Worm (Caenorhabditis elegans): ENCODE measurements around the gene tag-273.

Gene tag-273

DNA sequence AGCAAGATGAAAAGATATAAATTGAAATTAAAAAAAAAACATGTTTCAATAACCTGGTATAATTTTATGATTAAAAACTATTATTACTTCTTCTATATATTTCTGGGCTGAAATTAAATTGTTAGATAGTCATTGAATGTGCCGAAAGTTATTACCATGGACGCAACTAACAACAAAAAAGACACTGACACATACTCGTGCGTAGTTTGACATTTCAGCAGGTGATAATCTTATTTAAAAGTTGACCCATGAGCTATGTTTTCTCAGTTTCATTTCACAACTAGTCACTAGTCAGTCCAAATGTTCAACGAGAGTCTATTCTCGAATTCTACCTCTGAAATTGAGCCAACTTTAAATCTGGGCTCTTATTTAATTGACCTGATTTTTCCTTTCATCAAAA is 23.8 kb upstream of the tag-273 start, which contains the start of gene T27E7.3:
Gene T27E7.3, plus strand, starts transcription at position 301 of the 400 bp plus-strand sequence.
- TF ChIP-seq tbx-11 (GFP tag; IDR thresholded peaks at IDR 0.05) (no peak), hmbx-1 (tag; optimal IDR thresholded peaks at IDR 0.05) (no peak), pes-1 (GFP tag; IDR thresholded peaks at IDR 0.05) (no peak), scrt-1 (GFP tag; IDR thresholded peaks at IDR 0.05) (no peak), hmg-4 (GFP tag; optimal IDR thresholded peaks at IDR 0.05) (no peak), F13C5.2 (tag; optimal IDR thresholded peaks at IDR 0.05) (no peak), tra-4 (tag; optimal IDR thresholded peaks at IDR 0.05) (no peak), tbx-37 (GFP tag; conservative IDR thresholded peaks at IDR 0.05) (no peak), flt-1 (GFP tag; IDR thresholded peaks at IDR 0.05) (no peak), sea-1 (GFP tag; conservative IDR thresholded peaks at IDR 0.05) (no peak), hnd-1 (tag; optimal IDR thresholded peaks at IDR 0.05) (no peak), B0310.2 (tag; optimal IDR thresholded peaks at IDR 0.05) (no peak), ceh-13 (GFP tag; optimal IDR thresholded peaks at IDR 0.05) (no peak)

DNA sequence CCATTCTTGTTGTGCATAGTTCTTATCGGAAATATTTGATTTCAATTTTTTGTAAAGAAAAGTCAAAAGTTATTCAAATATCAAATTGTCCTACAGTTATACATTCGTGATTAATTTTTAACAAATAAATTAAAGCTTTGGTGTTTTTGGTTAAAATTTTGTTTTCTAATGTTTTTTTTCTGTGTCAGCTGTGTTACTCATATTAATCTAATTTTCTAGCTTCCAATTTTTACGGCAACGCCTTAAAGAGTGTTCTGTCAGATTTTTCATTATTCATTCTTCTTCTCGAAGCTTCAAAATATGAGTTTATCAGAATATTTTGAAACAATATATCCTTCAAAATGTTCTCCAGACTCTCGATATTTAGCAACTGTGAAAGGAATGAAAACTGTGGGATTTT is 18.6 kb upstream of the tag-273 start, which contains the start of gene srh-63:
Gene srh-63, plus strand, starts transcription at position 301 of the 400 bp plus-strand sequence.
- no peak for TF ChIP-seq flt-1 (GFP tag; IDR thresholded peaks at IDR 0.05)
- no peak for TF ChIP-seq F13C5.2 (tag; optimal IDR thresholded peaks at IDR 0.05)
- TF ChIP-seq ama-1 (optimal IDR thresholded peaks at IDR 0.05) = no peak
- no peak for TF ChIP-seq B0310.2 (tag; optimal IDR thresholded peaks at IDR 0.05)
- TF ChIP-seq ceh-13 (GFP tag; optimal IDR thresholded peaks at IDR 0.05) = no peak
- TF ChIP-seq pes-1 (GFP tag; IDR thresholded peaks at IDR 0.05) = no peak
- TF ChIP-seq hmg-4 (GFP tag; optimal IDR thresholded peaks at IDR 0.05) = no peak
- no peak for TF ChIP-seq scrt-1 (GFP tag; IDR thresholded peaks at IDR 0.05)
- TF ChIP-seq ceh-36 (tag; optimal IDR thresholded peaks at IDR 0.05) = no peak
- TF ChIP-seq ets-7 (tag; optimal IDR thresholded peaks at IDR 0.05) = no peak
- TF ChIP-seq hnd-1 (tag; optimal IDR thresholded peaks at IDR 0.05) = no peak
- no peak for TF ChIP-seq aly-1 (tag; optimal IDR thresholded peaks at IDR 0.05)
- TF ChIP-seq hmbx-1 (tag; optimal IDR thresholded peaks at IDR 0.05) = no peak
- no peak for TF ChIP-seq tra-4 (tag; optimal IDR thresholded peaks at IDR 0.05)
- TF ChIP-seq sea-1 (GFP tag; conservative IDR thresholded peaks at IDR 0.05) = no peak
- TF ChIP-seq tbx-11 (GFP tag; IDR thresholded peaks at IDR 0.05) = no peak
- TF ChIP-seq tbx-37 (GFP tag; conservative IDR thresholded peaks at IDR 0.05) = no peak

DNA sequence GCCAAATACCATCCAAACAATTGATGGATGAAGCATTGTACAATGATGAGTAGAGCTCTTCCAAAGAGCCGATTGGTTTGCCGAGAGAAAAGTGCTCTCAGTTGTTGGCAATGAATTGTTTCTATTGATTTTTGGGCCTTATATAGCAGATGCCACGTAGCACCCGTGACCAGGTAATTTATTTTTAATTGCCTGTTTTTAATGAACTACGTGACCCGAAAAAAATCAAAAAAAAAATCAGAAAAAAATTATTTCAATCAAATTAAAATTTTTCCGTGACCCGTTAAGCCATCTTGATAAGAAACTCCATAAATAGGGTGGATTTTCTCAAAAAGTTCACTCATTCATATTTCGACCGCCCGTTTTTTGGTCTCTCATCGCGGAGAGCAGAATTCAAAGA is 14.5 kb upstream of the tag-273 start, which contains the start of the genes Y57G11A.2 and T27E7.1:
Gene Y57G11A.2, minus strand, starts transcription at position 101 of the 400 bp plus-strand sequence.
Gene T27E7.1, plus strand, starts transcription at position 337 of the 400 bp plus-strand sequence.
- TF ChIP-seq ceh-36 (tag; optimal IDR thresholded peaks at IDR 0.05) (no peak), aly-1 (tag; optimal IDR thresholded peaks at IDR 0.05) (no peak), tra-4 (tag; optimal IDR thresholded peaks at IDR 0.05) (no peak), hnd-1 (tag; optimal IDR thresholded peaks at IDR 0.05) (no peak), hmbx-1 (tag; optimal IDR thresholded peaks at IDR 0.05) (no peak), flt-1 (GFP tag; IDR thresholded peaks at IDR 0.05) (no peak), ceh-13 (GFP tag; optimal IDR thresholded peaks at IDR 0.05) (no peak)

DNA sequence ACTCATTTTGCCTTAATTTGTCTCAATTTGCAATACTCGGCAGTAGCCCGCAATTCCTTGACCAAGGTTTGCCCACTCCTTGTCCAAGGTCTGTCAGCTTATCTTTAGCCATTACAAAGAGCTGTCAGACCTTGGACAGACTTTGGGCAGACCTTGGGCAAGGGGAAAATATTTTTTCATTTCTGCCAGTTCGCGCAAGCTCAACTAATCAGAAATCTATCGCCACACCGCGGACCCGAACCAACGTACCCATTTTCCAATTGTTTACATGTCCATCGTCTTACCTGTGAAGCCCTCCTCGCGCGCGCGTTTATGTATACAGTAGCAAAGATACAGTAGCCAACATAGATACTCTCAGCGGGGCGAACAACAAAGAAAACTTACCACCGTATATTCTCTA is 10.2 kb upstream of the tag-273 start:
- TF ChIP-seq aly-1 (tag; optimal IDR thresholded peaks at IDR 0.05) (no peak), ceh-13 (GFP tag; optimal IDR thresholded peaks at IDR 0.05) (no peak), ets-7 (tag; optimal IDR thresholded peaks at IDR 0.05) (no peak), tra-4 (tag; optimal IDR thresholded peaks at IDR 0.05) (no peak), ceh-36 (tag; optimal IDR thresholded peaks at IDR 0.05) (no peak), ama-1 (optimal IDR thresholded peaks at IDR 0.05) (no peak), hmg-4 (GFP tag; optimal IDR thresholded peaks at IDR 0.05) (no peak), B0310.2 (tag; optimal IDR thresholded peaks at IDR 0.05) (no peak), tbx-37 (GFP tag; conservative IDR thresholded peaks at IDR 0.05) (no peak), hmbx-1 (tag; optimal IDR thresholded peaks at IDR 0.05) (no peak), sea-1 (GFP tag; conservative IDR thresholded peaks at IDR 0.05) (no peak), scrt-1 (GFP tag; IDR thresholded peaks at IDR 0.05) (no peak), tbx-11 (GFP tag; IDR thresholded peaks at IDR 0.05) (no peak), hnd-1 (tag; optimal IDR thresholded peaks at IDR 0.05) (no peak), F13C5.2 (tag; optimal IDR thresholded peaks at IDR 0.05) (no peak), pes-1 (GFP tag; IDR thresholded peaks at IDR 0.05) (no peak), flt-1 (GFP tag; IDR thresholded peaks at IDR 0.05) (no peak)

DNA sequence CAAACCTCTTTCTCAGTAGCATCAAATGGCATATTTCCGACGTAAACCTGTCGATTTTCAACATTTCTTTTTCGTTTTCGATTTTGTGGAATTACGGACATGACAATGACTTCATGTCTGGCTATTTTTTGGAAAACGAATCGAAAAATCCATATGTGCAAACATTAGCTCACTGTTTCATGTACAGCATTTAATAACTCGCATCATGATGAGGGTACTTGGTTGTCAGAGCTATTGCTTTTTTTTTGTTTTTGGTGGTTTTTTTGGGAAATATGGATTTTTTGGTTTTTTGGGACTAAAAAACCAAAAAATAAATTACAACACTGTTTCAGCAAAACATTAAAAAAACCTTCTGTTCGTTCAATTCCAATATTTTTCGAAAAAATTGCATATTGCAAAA is 7.4 kb upstream of the tag-273 start, which contains the start of gene Y57G11A.5:
Gene Y57G11A.5, minus strand, starts transcription at position 101 of the 400 bp plus-strand sequence.
- TF ChIP-seq tra-4 (tag; optimal IDR thresholded peaks at IDR 0.05) (no peak), aly-1 (tag; optimal IDR thresholded peaks at IDR 0.05) (no peak), sea-1 (GFP tag; conservative IDR thresholded peaks at IDR 0.05) (no peak), pes-1 (GFP tag; IDR thresholded peaks at IDR 0.05) (no peak), F13C5.2 (tag; optimal IDR thresholded peaks at IDR 0.05) (no peak), ets-7 (tag; optimal IDR thresholded peaks at IDR 0.05) (no peak)

DNA sequence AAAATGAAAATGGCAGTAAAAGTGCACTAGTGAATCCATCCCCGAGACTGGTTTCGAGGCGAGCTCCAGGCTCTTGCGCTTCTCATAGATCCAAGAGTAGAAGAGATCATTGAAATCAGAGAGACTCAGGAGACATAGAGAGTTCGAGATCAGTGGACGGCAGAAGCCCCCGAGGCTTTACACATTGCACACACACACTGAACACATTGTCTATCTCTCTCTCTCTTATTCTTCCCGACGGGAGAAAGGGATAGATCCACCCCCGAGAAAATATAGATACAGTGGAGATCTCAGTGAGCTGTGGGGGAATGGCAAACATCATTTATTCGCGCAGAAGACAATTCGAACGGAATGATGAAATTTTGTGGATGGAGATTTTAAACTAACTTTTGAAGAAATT is 2.0 kb upstream of the tag-273 start:
- TF ChIP-seq ceh-13 (GFP tag; optimal IDR thresholded peaks at IDR 0.05) (no peak), ceh-36 (tag; optimal IDR thresholded peaks at IDR 0.05) (no peak), scrt-1 (GFP tag; IDR thresholded peaks at IDR 0.05) (no peak), flt-1 (GFP tag; IDR thresholded peaks at IDR 0.05) (no peak), B0310.2 (tag; optimal IDR thresholded peaks at IDR 0.05) (no peak), aly-1 (tag; optimal IDR thresholded peaks at IDR 0.05) (no peak), tbx-11 (GFP tag; IDR thresholded peaks at IDR 0.05) (no peak), hmbx-1 (tag; optimal IDR thresholded peaks at IDR 0.05) (no peak), ama-1 (optimal IDR thresholded peaks at IDR 0.05) (no peak), ets-7 (tag; optimal IDR thresholded peaks at IDR 0.05) (no peak), hnd-1 (tag; optimal IDR thresholded peaks at IDR 0.05) (no peak)

DNA sequence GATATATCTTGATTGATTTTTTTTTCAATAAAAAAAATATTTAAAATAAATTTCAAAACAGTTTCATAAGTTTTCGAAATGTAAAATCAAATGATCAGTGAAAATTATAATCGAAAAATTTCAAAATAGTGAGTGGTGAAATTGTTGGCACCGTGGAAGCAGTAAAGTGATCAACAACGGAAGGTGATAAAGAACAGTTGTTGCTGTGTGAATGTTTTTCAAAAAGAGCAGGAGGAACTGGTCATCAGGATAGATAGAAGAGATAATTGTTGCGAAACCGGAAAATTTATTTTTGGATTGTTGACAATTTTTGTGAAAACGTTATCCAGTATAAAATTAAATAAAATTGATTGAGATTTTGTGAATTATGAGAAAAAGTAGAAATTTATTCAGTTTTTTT is 1.1 kb upstream of the tag-273 start:
- TF ChIP-seq sea-1 (GFP tag; conservative IDR thresholded peaks at IDR 0.05) = no peak
- TF ChIP-seq pes-1 (GFP tag; IDR thresholded peaks at IDR 0.05) = no peak
- TF ChIP-seq hmg-4 (GFP tag; optimal IDR thresholded peaks at IDR 0.05) = no peak

DNA sequence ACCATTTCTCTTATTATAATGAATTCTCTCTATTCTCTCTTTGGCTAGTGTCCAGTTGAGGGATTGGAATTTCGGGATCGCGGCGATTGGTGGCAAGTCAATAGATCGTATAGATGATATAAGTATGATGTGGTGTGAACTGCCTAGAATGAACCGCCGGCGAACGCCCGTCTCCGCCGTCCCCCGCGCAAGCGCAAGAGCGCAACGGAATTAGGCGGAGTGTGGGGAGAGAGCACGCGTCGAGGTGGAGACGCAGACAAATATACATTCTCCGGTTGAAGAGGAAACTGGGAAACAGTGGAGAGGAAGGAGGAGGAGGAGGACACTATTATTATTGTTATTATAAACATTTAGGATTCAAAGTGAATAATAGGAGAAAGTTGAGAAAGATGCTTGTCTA is 8.5 kb downstream of the tag-273 start:
- TF ChIP-seq hnd-1 (tag; optimal IDR thresholded peaks at IDR 0.05) = no peak
- TF ChIP-seq hmg-4 (GFP tag; optimal IDR thresholded peaks at IDR 0.05) = no peak
- 0 out of 2 replicates have a peak, but pooled peaks have one; percentile 13 for TF ChIP-seq scrt-1 (GFP tag; IDR thresholded peaks at IDR 0.05)
- TF ChIP-seq flt-1 (GFP tag; IDR thresholded peaks at IDR 0.05) = no peak; the same call in 1 of the 2 replicates
- no peak for TF ChIP-seq tbx-11 (GFP tag; IDR thresholded peaks at IDR 0.05)
- no peak for TF ChIP-seq pes-1 (GFP tag; IDR thresholded peaks at IDR 0.05)
- TF ChIP-seq ceh-13 (GFP tag; optimal IDR thresholded peaks at IDR 0.05) = no peak
